Worm (Caenorhabditis elegans) whole organism, young adult: ENCODE data around the gene C50H2.7.

Experiments
- B0019.2 ChIP-seq: fragments of 200-800 bp; sonication (Bioruptor generic); conservative IDR thresholded peaks from 2 replicates; pipeline ENCODE4 v1.3.6; 2022; ENCODE audit warnings: missing genetic modification reagents, missing genetic modification characterization, missing compliant biosample characterization
- C06A6.2 ChIP-seq: fragments of 200-800 bp; sonication (Bioruptor generic); conservative IDR thresholded peaks from 2 replicates; pipeline ENCODE4 v1.3.6; 2022; ENCODE audit warnings: missing genetic modification characterization, missing compliant biosample characterization
- C17E4.6 ChIP-seq: fragments of 200-800 bp; sonication (Bioruptor generic); IDR thresholded peaks from 2 replicates; pipeline ENCODE4 v1.3.6; 2022; ENCODE audit warnings: missing genetic modification reagents, missing genetic modification characterization, missing compliant biosample characterization
- F10E7.11 ChIP-seq: sonication (generic microtip); optimal IDR thresholded peaks from 2 replicates; lab custom pipeline; 2017; ENCODE audit warnings: mild to moderate bottlenecking, missing genetic modification characterization, moderate library complexity, missing compliant biosample characterization
- F22D6.2 ChIP-seq: sonication (generic microtip); optimal IDR thresholded peaks from 2 replicates; lab custom pipeline; 2016; ENCODE audit warnings: mild to moderate bottlenecking, missing genetic modification characterization, missing compliant biosample characterization
- F23B12.7 ChIP-seq: sonication (generic microtip); optimal IDR thresholded peaks from 2 replicates; lab custom pipeline; 2017; ENCODE audit warnings: missing genetic modification characterization, mild to moderate bottlenecking, missing compliant biosample characterization, antibody characterized with exemption, moderate library complexity; ENCODE audit not compliant: insufficient read depth
- F33H1.4 ChIP-seq: fragments of 200-800 bp; sonication (Bioruptor generic); IDR thresholded peaks from 2 replicates; pipeline ENCODE4 v1.3.6; 2022; ENCODE audit warnings: missing genetic modification reagents, missing genetic modification characterization, missing compliant biosample characterization
- F39B2.1 ChIP-seq: fragments of 200-800 bp; sonication (Bioruptor generic); IDR thresholded peaks from 2 replicates; pipeline ENCODE4 v1.3.6; 2022; ENCODE audit warnings: missing genetic modification reagents, missing genetic modification characterization, missing compliant biosample characterization
- F52B5.7 ChIP-seq: sonication (generic microtip); optimal IDR thresholded peaks from 2 replicates; lab custom pipeline; 2016; ENCODE audit warnings: mild to moderate bottlenecking, missing genetic modification characterization, missing compliant biosample characterization
- F57C9.4 ChIP-seq: sonication (generic microtip); optimal IDR thresholded peaks from 2 replicates; lab custom pipeline; 2017; ENCODE audit warnings: mild to moderate bottlenecking, missing genetic modification characterization, missing compliant biosample characterization
- K11D2.4 ChIP-seq: fragments of 200-800 bp; sonication (Bioruptor generic); IDR thresholded peaks from 2 replicates; pipeline ENCODE4 v1.3.6; 2022; ENCODE audit warnings: missing genetic modification reagents, missing genetic modification characterization, missing compliant biosample characterization
- T07F8.4 ChIP-seq: sonication (generic microtip); optimal IDR thresholded peaks from 2 replicates; lab custom pipeline; 2016; ENCODE audit warnings: mild to moderate bottlenecking, missing genetic modification characterization, moderate library complexity, missing compliant biosample characterization
- T26A5.8 ChIP-seq: sonication (generic microtip); optimal IDR thresholded peaks from 2 replicates; lab custom pipeline; 2016; ENCODE audit warnings: missing genetic modification characterization, missing compliant biosample characterization
- Y53F4B.3 ChIP-seq: fragments of 200-800 bp; sonication (Bioruptor generic); IDR thresholded peaks from 2 replicates; pipeline ENCODE4 v1.3.6; 2022; ENCODE audit warnings: missing genetic modification reagents, missing genetic modification characterization, missing compliant biosample characterization
- Y67H2A.10 ChIP-seq: fragments of 200-800 bp; sonication (Bioruptor generic); conservative IDR thresholded peaks from 2 replicates; pipeline ENCODE4 v1.3.6; 2022; ENCODE audit warnings: missing genetic modification reagents, missing genetic modification characterization, missing compliant biosample characterization
- Y79H2A.3 ChIP-seq: fragments of 200-800 bp; sonication (Bioruptor generic); conservative IDR thresholded peaks from 2 replicates; pipeline ENCODE4 v1.3.6; 2022; ENCODE audit warnings: missing genetic modification reagents, missing genetic modification characterization, missing compliant biosample characterization
- aptf-3 ChIP-seq: fragments of 200-800 bp; sonication (Bioruptor generic); IDR thresholded peaks from 2 replicates; pipeline ENCODE4 v1.3.6; 2022; ENCODE audit warnings: missing genetic modification characterization, missing compliant biosample characterization
- atf-7 ChIP-seq: sonication (generic microtip); optimal IDR thresholded peaks from 2 replicates; lab custom pipeline; 2017; ENCODE audit warnings: mild to moderate bottlenecking, missing genetic modification characterization, missing compliant biosample characterization
- attf-3 ChIP-seq: fragments of 200-800 bp; sonication (Bioruptor generic); conservative IDR thresholded peaks from 2 replicates; pipeline ENCODE4 v1.3.6; 2022; ENCODE audit warnings: missing genetic modification reagents, missing genetic modification characterization, missing compliant biosample characterization
- attf-5 ChIP-seq: fragments of 200-800 bp; sonication (Bioruptor generic); optimal IDR thresholded peaks from 2 replicates; lab custom pipeline; 2018; ENCODE audit warnings: mild to moderate bottlenecking, missing genetic modification characterization, missing compliant biosample characterization
- attf-6 ChIP-seq: fragments of 200-800 bp; sonication (Bioruptor generic); IDR thresholded peaks from 2 replicates; pipeline ENCODE4 v1.3.6; 2022; ENCODE audit warnings: missing genetic modification reagents, missing genetic modification characterization, missing compliant biosample characterization
- ceh-79 ChIP-seq: sonication (generic microtip); optimal IDR thresholded peaks from 2 replicates; lab custom pipeline; 2017; ENCODE audit warnings: mild to moderate bottlenecking, missing genetic modification characterization, missing compliant biosample characterization
- egl-44 ChIP-seq: fragments of 200-800 bp; sonication (Bioruptor generic); IDR thresholded peaks from 2 replicates; pipeline ENCODE4 v1.3.6; 2022; ENCODE audit warnings: missing genetic modification reagents, missing genetic modification characterization, missing compliant biosample characterization
- ekl-4 ChIP-seq: fragments of 200-800 bp; sonication (Bioruptor generic); IDR thresholded peaks from 2 replicates; pipeline ENCODE4 v1.3.6; 2022; ENCODE audit warnings: missing genetic modification reagents, missing genetic modification characterization, missing compliant biosample characterization
- fkh-3 ChIP-seq: sonication (generic microtip); optimal IDR thresholded peaks from 2 replicates; lab custom pipeline; 2016; ENCODE audit warnings: mild to moderate bottlenecking, missing genetic modification characterization, missing compliant biosample characterization
- hlh-26 ChIP-seq: fragments of 200-800 bp; sonication (Bioruptor generic); conservative IDR thresholded peaks from 2 replicates; pipeline ENCODE4 v1.3.6; 2022; ENCODE audit warnings: missing genetic modification reagents, missing genetic modification characterization, missing compliant biosample characterization
- hmg-20 ChIP-seq: fragments of 200-800 bp; sonication (Bioruptor generic); IDR thresholded peaks from 2 replicates; pipeline ENCODE4 v1.3.6; 2022; ENCODE audit warnings: missing genetic modification reagents, missing genetic modification characterization, missing compliant biosample characterization
- hrde-1 ChIP-seq: sonication (generic microtip); optimal IDR thresholded peaks from 2 replicates; lab custom pipeline; 2016; ENCODE audit warnings: missing genetic modification characterization, mild to moderate bottlenecking, missing compliant biosample characterization, moderate library complexity, missing genotype, missing genetic modification reagents, borderline replicate concordance
- mcd-1 ChIP-seq: fragments of 200-800 bp; sonication (Bioruptor generic); IDR thresholded peaks from 2 replicates; pipeline ENCODE4 v1.3.6; 2022; ENCODE audit warnings: missing genetic modification reagents, missing genetic modification characterization, missing compliant biosample characterization
- mes-4 ChIP-seq: sonication (generic microtip); optimal IDR thresholded peaks from 2 replicates; lab custom pipeline; 2016; ENCODE audit warnings: missing genotype, missing genetic modification characterization, missing compliant biosample characterization
- nfya-1 ChIP-seq: sonication (generic microtip); optimal IDR thresholded peaks from 2 replicates; lab custom pipeline; 2017; ENCODE audit warnings: antibody characterized with exemption, missing compliant biosample characterization, missing genetic modification characterization, borderline replicate concordance; ENCODE audit not compliant: insufficient read depth
- nhr-179 ChIP-seq: sonication (generic microtip); optimal IDR thresholded peaks from 2 replicates; lab custom pipeline; 2016; ENCODE audit warnings: mild to moderate bottlenecking, missing genetic modification characterization, missing compliant biosample characterization
- nhr-27 ChIP-seq: fragments of 200-800 bp; sonication (Bioruptor generic); optimal IDR thresholded peaks from 2 replicates; lab custom pipeline; 2018; ENCODE audit warnings: mild to moderate bottlenecking, missing genetic modification characterization, moderate library complexity, missing compliant biosample characterization
- pbrm-1 ChIP-seq: fragments of 200-800 bp; sonication (Bioruptor generic); IDR thresholded peaks from 2 replicates; pipeline ENCODE4 v1.3.6; 2022; ENCODE audit warnings: missing genetic modification reagents, missing genetic modification characterization, missing compliant biosample characterization
- rec-8 ChIP-seq, 2 experiments: sonication (generic microtip); optimal IDR thresholded peaks; 2 replicates each; lab custom pipeline; 2016; ENCODE audit warnings: mild to moderate bottlenecking in 2 of 2, missing genetic modification characterization in 2 of 2, missing genetic modification reagents in 2 of 2, missing genotype in 2 of 2, missing biosample characterization in 1 of 2, missing compliant biosample characterization in 1 of 2, moderate library complexity in 1 of 2
- snpc-1.1 ChIP-seq: sonication (generic microtip); optimal IDR thresholded peaks from 2 replicates; lab custom pipeline; 2017; ENCODE audit warnings: missing genetic modification characterization, mild to moderate bottlenecking, missing compliant biosample characterization, antibody characterized with exemption, moderate library complexity, missing genotype, missing genetic modification reagents; ENCODE audit not compliant: insufficient read depth
- snpc-1.3 ChIP-seq: sonication (generic microtip); optimal IDR thresholded peaks from 2 replicates; lab custom pipeline; 2017; ENCODE audit warnings: missing genetic modification characterization, mild to moderate bottlenecking, missing compliant biosample characterization, antibody characterized with exemption, moderate library complexity, missing genotype, missing genetic modification reagents; ENCODE audit not compliant: insufficient read depth
- somi-1 ChIP-seq: fragments of 200-800 bp; sonication (Bioruptor generic); optimal IDR thresholded peaks from 2 replicates; lab custom pipeline; 2018; ENCODE audit warnings: mild to moderate bottlenecking, missing genetic modification characterization, missing compliant biosample characterization
- tbx-9 ChIP-seq: sonication (generic microtip); optimal IDR thresholded peaks from 2 replicates; lab custom pipeline; 2016; ENCODE audit warnings: borderline replicate concordance, missing genetic modification characterization, inconsistent platforms, missing compliant biosample characterization
- unc-62 ChIP-seq: fragments of 150-350 bp; optimal IDR thresholded peaks from 2 replicates; lab custom pipeline; 2014; ENCODE audit warnings: missing biosample characterization, missing genetic modification reagents, missing genetic modification characterization
- zfh-2 ChIP-seq: fragments of 200-800 bp; sonication (Bioruptor generic); conservative IDR thresholded peaks from 2 replicates; pipeline ENCODE4 v1.3.6; 2022; ENCODE audit warnings: missing genetic modification reagents, missing genetic modification characterization, missing compliant biosample characterization
- ztf-18 ChIP-seq: sonication (generic microtip); optimal IDR thresholded peaks from 2 replicates; lab custom pipeline; 2016; ENCODE audit warnings: missing genotype, mild to moderate bottlenecking, missing genetic modification characterization, missing compliant biosample characterization
- ztf-22 ChIP-seq: fragments of 200-800 bp; sonication (Bioruptor generic); optimal IDR thresholded peaks from 2 replicates; lab custom pipeline; 2018; ENCODE audit warnings: mild to moderate bottlenecking, missing genetic modification characterization, moderate library complexity, missing compliant biosample characterization
- ztf-25 ChIP-seq: fragments of 200-800 bp; sonication (Bioruptor generic); IDR thresholded peaks from 2 replicates; pipeline ENCODE4 v1.3.6; 2022; ENCODE audit warnings: missing genetic modification reagents, missing genetic modification characterization, missing compliant biosample characterization

C50H2.7 gene

DNA sequence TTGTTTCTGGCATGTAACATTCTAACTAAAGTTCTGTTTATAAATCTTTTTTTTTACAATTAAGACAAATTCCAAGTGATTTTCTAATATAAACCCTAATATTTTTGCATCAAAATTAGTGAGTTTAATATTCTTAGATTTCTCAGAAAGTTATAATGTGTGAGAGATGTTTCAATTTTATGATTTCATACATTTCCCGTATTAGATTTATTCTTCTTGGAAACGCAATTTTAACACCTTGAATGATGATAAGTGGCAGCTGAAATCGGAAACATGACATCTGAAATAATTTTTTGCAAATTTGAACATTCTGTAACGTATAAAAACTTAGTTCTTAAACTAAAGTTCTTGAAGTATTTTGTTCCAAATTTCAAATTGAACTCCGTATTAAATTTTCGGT is 21.5 kb upstream of the C50H2.7 start:
- TF ChIP-seq snpc-1.3 (tag; lab: Kevin White, UChicago) (no peak), nfya-1 (tag; lab: Kevin White, UChicago) (no peak), rec-8 (tag; optimal IDR thresholded peaks at IDR 0.05; lab: Kevin White, UChicago) (no peak), nhr-179 (no peak), B0019.2 (no peak), C17E4.6 (GFP tag; lab: Robert Waterston, UW) (no peak), zfh-2 (GFP tag; lab: Robert Waterston, UW) (no peak), ekl-4 (GFP tag; lab: Robert Waterston, UW) (no peak), atf-7 (tag; lab: Kevin White, UChicago) (no peak), attf-3 (GFP tag; lab: Robert Waterston, UW) (no peak), mes-4 (no peak), Y67H2A.10 (GFP tag; lab: Robert Waterston, UW) (no peak), attf-6 (no peak), F23B12.7 (tag; lab: Kevin White, UChicago) (no peak), egl-44 (GFP tag; lab: Robert Waterston, UW) (no peak)

- no peak for TF ChIP-seq F39B2.1
- TF ChIP-seq unc-62 (GFP tag; lab: Kevin White, UChicago): no peak
- no peak for TF ChIP-seq F52B5.7
- no peak for TF ChIP-seq aptf-3 (GFP tag; lab: Robert Waterston, UW)
Observed at ce11 chrV:9906115-9906514, 16.5 kb upstream of the C50H2.7 start, which contains the start of gene fipr-11. Gene fipr-11 (minus strand): TSS chrV:9906215.

- no peak for TF ChIP-seq ztf-18
- TF ChIP-seq Y67H2A.10 (GFP tag; lab: Robert Waterston, UW): no peak
- no peak for TF ChIP-seq nhr-27 (tag; lab: Kevin White, UChicago)
- no peak for TF ChIP-seq T07F8.4
- no peak for TF ChIP-seq atf-7 (tag; lab: Kevin White, UChicago)
- TF ChIP-seq hlh-26: no peak
- TF ChIP-seq F33H1.4 (GFP tag; lab: Robert Waterston, UW): no peak
- TF ChIP-seq mcd-1 (GFP tag; lab: Robert Waterston, UW): no peak
- TF ChIP-seq Y79H2A.3 (GFP tag; lab: Robert Waterston, UW): no peak
- TF ChIP-seq F57C9.4 (tag; lab: Kevin White, UChicago): no peak
- no peak for TF ChIP-seq ztf-22 (GFP tag; lab: Kevin White, UChicago)
- TF ChIP-seq ceh-79 (tag; lab: Kevin White, UChicago): no peak
- no peak for TF ChIP-seq hmg-20 (GFP tag; lab: Robert Waterston, UW)
- TF ChIP-seq pbrm-1 (GFP tag; lab: Robert Waterston, UW): no peak
- TF ChIP-seq hrde-1 (tag; lab: Kevin White, UChicago): no peak
- no peak for TF ChIP-seq F10E7.11 (tag; lab: Kevin White, UChicago)
- TF ChIP-seq F22D6.2 (tag; lab: Kevin White, UChicago): no peak
Observed at ce11 chrV:9907205-9907604, 15.4 kb upstream of the C50H2.7 start.

- TF ChIP-seq Y53F4B.3 (GFP tag; lab: Robert Waterston, UW) (no peak), somi-1 (GFP tag; lab: Kevin White, UChicago) (no peak), C06A6.2 (no peak), snpc-1.1 (tag; lab: Kevin White, UChicago) (no peak), T26A5.8 (tag; lab: Kevin White, UChicago) (no peak), attf-5 (GFP tag; lab: Kevin White, UChicago) (no peak), ztf-25 (no peak), fkh-3 (tag; lab: Kevin White, UChicago) (no peak), K11D2.4 (GFP tag; lab: Robert Waterston, UW) (no peak), attf-3 (GFP tag; lab: Robert Waterston, UW) (no peak), snpc-1.3 (tag; lab: Kevin White, UChicago) (no peak), tbx-9 (tag; lab: Kevin White, UChicago) (no peak)
Observed at ce11 chrV:9909624-9910023, 13.0 kb upstream of the C50H2.7 start.
